Fruit fly (Drosophila melanogaster): Measurements from ENCODE around the gene CG1309.

CG1309 gene

dm6 chr3L:4221226-4221770, 37.9 kb upstream of the CG1309 start:
- peak; percentile 4 for TF ChIP-seq CG1621 (tag; optimal IDR thresholded peaks at IDR 0.05)
- peak; percentile 27 for TF ChIP-seq CG6276 (GFP tag; optimal IDR thresholded peaks at IDR 0.05)
- TF ChIP-seq net (GFP tag; optimal IDR thresholded peaks at IDR 0.05): no peak
- peak; percentile 3 for TF ChIP-seq CG6808 (GFP tag; optimal IDR thresholded peaks at IDR 0.05)
- TF ChIP-seq CG16779 (tag; optimal IDR thresholded peaks at IDR 0.05): peak; percentile 40
- TF ChIP-seq svp (GFP tag): peak; percentile 97
- no peak for TF ChIP-seq achi (GFP tag; optimal IDR thresholded peaks at IDR 0.05)
- peak in 1 of 2 experiments; percentile 10 for TF ChIP-seq ss (GFP tag; optimal IDR thresholded peaks at IDR 0.05)
- peak; percentile 24 for TF ChIP-seq Eip78C (GFP tag)
- TF ChIP-seq dsx (GFP tag; optimal IDR thresholded peaks at IDR 0.05; ENCODE audit: poor library complexity, severe bottlenecking): peak; percentile 16
- no peak for TF ChIP-seq Hr4 (GFP tag; optimal IDR thresholded peaks at IDR 0.05)

- no peak for TF ChIP-seq dac (GFP tag; optimal IDR thresholded peaks at IDR 0.05)
- TF ChIP-seq svp (GFP tag): peak; percentile 83
These were observed 37.4 kb upstream of the CG1309 start for dm6 chr3L:4221792-4222191.

DNA sequence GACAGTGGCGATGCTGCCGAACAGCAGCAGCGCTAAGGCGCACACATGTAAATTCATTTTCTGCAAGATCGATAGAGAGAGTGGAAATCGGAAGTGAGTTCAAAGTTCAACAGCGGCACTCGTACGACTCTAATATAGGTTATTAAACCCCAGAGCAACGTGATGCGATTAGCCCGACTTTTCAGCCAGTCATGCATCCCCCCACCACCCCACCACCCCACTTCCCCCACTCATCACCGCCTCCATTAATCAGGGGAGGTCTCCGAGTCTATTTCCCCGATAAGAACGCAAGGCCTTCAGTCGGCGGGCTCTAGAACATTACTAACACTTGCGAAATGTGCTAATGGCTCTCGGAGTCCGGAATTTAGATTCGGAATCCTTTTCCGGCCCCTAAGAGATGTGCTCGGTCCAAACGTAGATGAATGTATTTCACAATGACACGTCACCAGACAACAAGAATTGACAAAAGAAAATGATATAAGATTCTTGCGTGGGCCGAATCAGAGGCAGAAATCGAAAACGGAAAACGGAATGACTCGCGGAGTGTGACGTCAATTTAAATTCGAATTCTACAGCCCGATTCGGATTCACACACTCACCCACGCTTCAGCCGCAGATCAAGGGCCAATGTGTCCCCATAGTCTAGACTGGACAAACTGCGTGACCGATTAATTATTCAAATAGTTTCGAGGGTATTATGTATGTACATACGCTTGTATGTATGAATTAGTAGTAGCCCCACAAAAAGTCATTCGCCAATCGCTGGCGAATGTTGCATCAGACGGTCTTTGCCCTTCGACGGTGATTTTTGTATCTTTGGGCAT, 33.4 kb upstream of the CG1309 start:
- TF ChIP-seq acj6 (GFP tag; optimal IDR thresholded peaks at IDR 0.05) (no peak), Ets96B (tag; optimal IDR thresholded peaks at IDR 0.05) (no peak), fkh (GFP tag; optimal IDR thresholded peaks at IDR 0.05) (no peak), CG8632 (GFP tag; optimal IDR thresholded peaks at IDR 0.05) (no peak), Blimp-1 (GFP tag; optimal IDR thresholded peaks at IDR 0.05) (no peak), Sox14 (GFP tag; optimal IDR thresholded peaks at IDR 0.05) (no peak), CG10669 (GFP tag; optimal IDR thresholded peaks at IDR 0.05) (peak; percentile 14), CG6854 (GFP tag; optimal IDR thresholded peaks at IDR 0.05) (no peak), Met (GFP tag; optimal IDR thresholded peaks at IDR 0.05) (no peak), Smox (GFP tag; optimal IDR thresholded peaks at IDR 0.05) (no peak), eg (GFP tag; IDR thresholded peaks at IDR 0.05) (0 out of 3 replicates have a peak, but pooled peaks have one; percentile 34), net (GFP tag; optimal IDR thresholded peaks at IDR 0.05) (no peak), CG15336 (GFP tag; IDR thresholded peaks at IDR 0.05) (peak; percentile 35; the same call in 1 of the 2 replicates), CG6276 (GFP tag; optimal IDR thresholded peaks at IDR 0.05) (peak; percentile 49), Sox15 (GFP tag; optimal IDR thresholded peaks at IDR 0.05) (no peak), CG7368 (GFP tag; optimal IDR thresholded peaks at IDR 0.05) (no peak), CG6163 (GFP tag; IDR thresholded peaks at IDR 0.05) (0 out of 3 replicates have a peak, but pooled peaks have one; percentile 12), Sox102F (GFP tag; optimal IDR thresholded peaks at IDR 0.05) (no peak), lz (GFP tag; optimal IDR thresholded peaks at IDR 0.05) (no peak), CG1621 (tag; optimal IDR thresholded peaks at IDR 0.05) (no peak), svp (GFP tag) (peak; percentile 84), CG16779 (tag; optimal IDR thresholded peaks at IDR 0.05) (peak; percentile 15), achi (GFP tag; optimal IDR thresholded peaks at IDR 0.05) (no peak), ss (GFP tag; optimal IDR thresholded peaks at IDR 0.05) (peak; percentile 16 to 56), CG8319 (GFP tag; optimal IDR thresholded peaks at IDR 0.05) (no peak), Eip78C (GFP tag) (no peak), Eip75B (GFP tag; optimal IDR thresholded peaks at IDR 0.05) (no peak), CG31627 (GFP tag; optimal IDR thresholded peaks at IDR 0.05) (no peak), vri (GFP tag; optimal IDR thresholded peaks at IDR 0.05) (no peak), CG6808 (GFP tag; optimal IDR thresholded peaks at IDR 0.05) (peak; percentile 23), spab (GFP tag; optimal IDR thresholded peaks at IDR 0.05) (no peak)

dm6 chr3L:4227164-4227563, 32.1 kb upstream of the CG1309 start, which contains the start of gene CG46460:
Gene CG46460 (minus strand): TSS chr3L:4227302.
- TF ChIP-seq CG6792 (GFP tag; optimal IDR thresholded peaks at IDR 0.05) (no peak), CG9139 (GFP tag; optimal IDR thresholded peaks at IDR 0.05) (peak; percentile 11), CG8319 (GFP tag; optimal IDR thresholded peaks at IDR 0.05) (no peak), Lpt (GFP tag; optimal IDR thresholded peaks at IDR 0.05) (no peak), topi (GFP tag; optimal IDR thresholded peaks at IDR 0.05) (peak; percentile 11), Smox (GFP tag; optimal IDR thresholded peaks at IDR 0.05) (peak; percentile 8), Ets96B (tag; optimal IDR thresholded peaks at IDR 0.05) (peak; percentile 25), eg (GFP tag; IDR thresholded peaks at IDR 0.05) (peak; percentile 45; the same call in 1 of the 3 replicates), CG6808 (GFP tag; optimal IDR thresholded peaks at IDR 0.05) (no peak), CG16779 (tag; optimal IDR thresholded peaks at IDR 0.05) (peak; percentile 1), Ets21C (GFP tag; optimal IDR thresholded peaks at IDR 0.05) (peak; percentile 26), acj6 (GFP tag; optimal IDR thresholded peaks at IDR 0.05) (peak; percentile 5), salr (GFP tag; optimal IDR thresholded peaks at IDR 0.05) (no peak), CG7368 (GFP tag; optimal IDR thresholded peaks at IDR 0.05) (no peak), CG34406 (GFP tag; optimal IDR thresholded peaks at IDR 0.05) (no peak), CG15336 (GFP tag; IDR thresholded peaks at IDR 0.05) (no peak), CG11294 (GFP tag; IDR thresholded peaks at IDR 0.05) (no peak), vri (GFP tag; optimal IDR thresholded peaks at IDR 0.05) (no peak), dsx (GFP tag; optimal IDR thresholded peaks at IDR 0.05; ENCODE audit: poor library complexity, severe bottlenecking) (no peak), Met (GFP tag; optimal IDR thresholded peaks at IDR 0.05) (peak; percentile 36), CG1621 (tag; optimal IDR thresholded peaks at IDR 0.05) (peak; percentile 94)
